Worm (Caenorhabditis elegans) whole organism, midembryonic: ENCODE measurements around the gene R148.7.

Experiments used
- T22C8.4 ChIP-seq: fragments of 200-800 bp; sonication (Bioruptor generic); IDR thresholded peaks from 2 replicates; pipeline ENCODE4 v1.3.6; 2022; ENCODE audit warnings: missing genetic modification characterization, missing compliant biosample characterization
- cog-1 ChIP-seq: sonication (generic microtip); optimal IDR thresholded peaks from 2 replicates; lab custom pipeline; 2016; ENCODE audit warnings: missing genetic modification characterization, missing compliant biosample characterization
- flt-1 ChIP-seq: fragments of 200-800 bp; sonication (Bioruptor generic); IDR thresholded peaks from 2 replicates; pipeline ENCODE4 v1.3.6; 2022; ENCODE audit warnings: missing genetic modification characterization, missing compliant biosample characterization
- klf-2 ChIP-seq: fragments of 200-800 bp; sonication (Bioruptor generic); conservative IDR thresholded peaks from 2 replicates; pipeline ENCODE4 v1.3.6; 2022; ENCODE audit warnings: missing genetic modification reagents, missing genetic modification characterization, missing compliant biosample characterization
- med-1 ChIP-seq: sonication (generic microtip); optimal IDR thresholded peaks from 2 replicates; lab custom pipeline; 2017; ENCODE audit warnings: missing genetic modification characterization, mild to moderate bottlenecking, missing compliant biosample characterization, antibody characterized with exemption, missing genetic modification reagents; ENCODE audit not compliant: insufficient read depth
- ref-1 ChIP-seq: fragments of 200-800 bp; sonication (Bioruptor generic); conservative IDR thresholded peaks from 2 replicates; pipeline ENCODE4 v1.3.6; 2022; ENCODE audit warnings: missing genetic modification reagents, missing genetic modification characterization, missing compliant biosample characterization
- tab-1 ChIP-seq: fragments of 200-800 bp; sonication (Bioruptor generic); IDR thresholded peaks from 2 replicates; pipeline ENCODE4 v1.3.6; 2022; ENCODE audit warnings: missing genetic modification characterization, missing compliant biosample characterization
- ztf-23 ChIP-seq: fragments of 200-800 bp; sonication (Bioruptor generic); IDR thresholded peaks from 2 replicates; pipeline ENCODE4 v1.3.6; 2022; ENCODE audit warnings: missing genetic modification reagents, missing genetic modification characterization, missing compliant biosample characterization
- ztf-29 ChIP-seq: fragments of 200-800 bp; sonication (Bioruptor generic); IDR thresholded peaks from 2 replicates; pipeline ENCODE4 v1.3.6; 2022; ENCODE audit warnings: missing genetic modification reagents, missing genetic modification characterization, missing compliant biosample characterization

R148.7 gene

ce11 chrIII:3198307-3198706, at the start of gene R148.7:
Gene R148.7 (minus strand): TSS chrIII:3198407.
- no peak for TF ChIP-seq tab-1 (GFP tag; lab: Robert Waterston, UW)
- no peak for TF ChIP-seq ztf-29 (GFP tag; lab: Robert Waterston, UW)
- no peak for TF ChIP-seq cog-1 (tag; lab: Kevin White, UChicago)
- TF ChIP-seq klf-2 (GFP tag; lab: Robert Waterston, UW), result no peak
- TF ChIP-seq med-1, result no peak
- TF ChIP-seq flt-1 (GFP tag; lab: Robert Waterston, UW), result no peak
- TF ChIP-seq ztf-23 (GFP tag; lab: Robert Waterston, UW), result no peak
- TF ChIP-seq T22C8.4 (GFP tag; lab: Robert Waterston, UW), result no peak
- TF ChIP-seq ref-1 (GFP tag; lab: Robert Waterston, UW), result no peak

- TF ChIP-seq T22C8.4 (GFP tag; lab: Robert Waterston, UW) (peak; percentile 87), med-1 (no peak)
Observed at ce11 chrIII:3242379-3242778, 44.2 kb upstream of the R148.7 start.

ce11 chrIII:3241943-3242342, 43.7 kb upstream of the R148.7 start:
- no peak for TF ChIP-seq ref-1 (GFP tag; lab: Robert Waterston, UW)
- TF ChIP-seq T22C8.4 (GFP tag; lab: Robert Waterston, UW), result peak; percentile 78

- no peak for TF ChIP-seq tab-1 (GFP tag; lab: Robert Waterston, UW)
- TF ChIP-seq T22C8.4 (GFP tag; lab: Robert Waterston, UW), result peak; percentile 74
- TF ChIP-seq ztf-23 (GFP tag; lab: Robert Waterston, UW), result no peak
- no peak for TF ChIP-seq ref-1 (GFP tag; lab: Robert Waterston, UW)
- TF ChIP-seq med-1, result no peak
- TF ChIP-seq ztf-29 (GFP tag; lab: Robert Waterston, UW), result no peak
- no peak for TF ChIP-seq klf-2 (GFP tag; lab: Robert Waterston, UW)
- no peak for TF ChIP-seq cog-1 (tag; lab: Kevin White, UChicago)
Observed at ce11 chrIII:3241361-3241760, 43.2 kb upstream of the R148.7 start.

DNA sequence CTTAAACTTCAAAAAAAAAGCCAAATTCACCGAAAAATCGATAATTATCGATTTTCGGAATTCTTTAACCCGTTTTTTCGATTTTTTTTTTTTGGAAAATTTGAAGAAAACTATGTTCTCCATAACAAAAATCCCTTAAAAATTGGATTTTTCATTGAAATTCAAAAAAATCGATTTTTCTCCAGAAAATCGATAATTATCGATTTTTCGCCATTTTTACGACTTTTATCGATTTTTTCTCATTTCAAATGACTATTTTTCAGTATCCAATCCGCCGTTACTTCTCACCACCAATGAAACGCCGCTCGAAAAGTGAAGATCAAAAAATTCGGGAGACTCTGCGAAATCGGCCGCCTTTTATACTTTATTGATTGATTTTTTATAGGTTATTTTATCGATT, 42.7 kb upstream of the R148.7 start:
- peak; percentile 71 for TF ChIP-seq T22C8.4 (GFP tag; lab: Robert Waterston, UW)
- no peak for TF ChIP-seq ztf-29 (GFP tag; lab: Robert Waterston, UW)

DNA sequence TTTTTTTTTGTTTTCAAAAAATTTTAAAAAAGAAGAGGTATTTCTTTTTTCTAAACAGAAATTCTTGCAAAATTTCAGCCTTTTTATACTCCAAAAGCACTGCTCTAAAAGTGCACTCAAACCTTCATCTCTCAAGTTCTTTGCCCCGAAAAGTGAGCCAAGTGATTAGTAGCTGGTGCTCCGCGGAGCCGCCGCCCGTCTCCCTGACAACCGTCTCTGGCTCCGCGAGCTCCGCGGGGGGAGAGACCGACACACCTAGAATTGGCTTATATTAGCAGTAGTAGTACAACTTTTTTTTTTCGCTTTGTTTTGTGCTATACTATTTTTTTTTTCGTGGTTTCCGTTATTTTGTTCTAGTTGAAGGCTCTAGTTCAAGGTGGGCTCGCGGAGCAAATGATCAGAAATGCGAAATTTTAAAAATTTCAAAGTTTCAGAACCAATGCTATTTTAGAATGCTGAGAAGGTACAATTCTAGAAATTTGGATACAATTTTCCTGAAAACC, 34.5 kb upstream of the R148.7 start, which contains the start of gene Y53G8AL.1:
Gene Y53G8AL.1, plus strand, starts transcription at position 453 of the 503 bp plus-strand sequence.
- TF ChIP-seq ztf-29 (GFP tag; lab: Robert Waterston, UW) (no peak), tab-1 (GFP tag; lab: Robert Waterston, UW) (no peak), flt-1 (GFP tag; lab: Robert Waterston, UW) (no peak), med-1 (no peak), ztf-23 (GFP tag; lab: Robert Waterston, UW) (no peak), ref-1 (GFP tag; lab: Robert Waterston, UW) (no peak), klf-2 (GFP tag; lab: Robert Waterston, UW) (no peak), cog-1 (tag; lab: Kevin White, UChicago) (no peak), T22C8.4 (GFP tag; lab: Robert Waterston, UW) (no peak)

- TF ChIP-seq cog-1 (tag; lab: Kevin White, UChicago), result no peak
- no peak for TF ChIP-seq med-1
- no peak for TF ChIP-seq flt-1 (GFP tag; lab: Robert Waterston, UW)
- no peak for TF ChIP-seq tab-1 (GFP tag; lab: Robert Waterston, UW)
- TF ChIP-seq ztf-23 (GFP tag; lab: Robert Waterston, UW), result no peak
- no peak for TF ChIP-seq ref-1 (GFP tag; lab: Robert Waterston, UW)
- TF ChIP-seq T22C8.4 (GFP tag; lab: Robert Waterston, UW), result no peak
- no peak for TF ChIP-seq ztf-29 (GFP tag; lab: Robert Waterston, UW)
- TF ChIP-seq klf-2 (GFP tag; lab: Robert Waterston, UW), result no peak
Observed at ce11 chrIII:3224102-3224501, 25.9 kb upstream of the R148.7 start.

DNA sequence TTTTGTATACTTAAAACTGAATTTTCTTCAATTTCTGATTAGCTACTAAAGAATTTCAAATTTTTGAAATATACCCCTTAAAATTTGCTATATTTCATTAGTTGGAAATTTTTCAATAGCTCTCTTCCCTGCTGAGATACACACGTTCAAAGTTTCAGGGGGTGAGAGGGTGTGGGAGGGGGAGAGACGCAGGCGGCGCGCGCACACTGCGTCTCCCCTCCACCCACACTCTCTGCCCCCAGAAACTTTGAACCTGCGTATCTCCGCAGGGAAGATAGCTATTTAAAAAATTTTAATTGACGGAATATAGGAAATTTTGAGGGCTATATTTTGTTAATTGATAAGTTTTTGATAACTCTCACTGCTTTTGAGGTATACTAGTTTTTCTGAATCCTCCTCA, 24.5 kb upstream of the R148.7 start:
- TF ChIP-seq ztf-29 (GFP tag; lab: Robert Waterston, UW) (no peak), ref-1 (GFP tag; lab: Robert Waterston, UW) (no peak), med-1 (no peak), cog-1 (tag; lab: Kevin White, UChicago) (no peak), ztf-23 (GFP tag; lab: Robert Waterston, UW) (no peak), tab-1 (GFP tag; lab: Robert Waterston, UW) (no peak), flt-1 (GFP tag; lab: Robert Waterston, UW) (no peak), T22C8.4 (GFP tag; lab: Robert Waterston, UW) (no peak), klf-2 (GFP tag; lab: Robert Waterston, UW) (no peak)

- TF ChIP-seq klf-2 (GFP tag; lab: Robert Waterston, UW) (no peak), ztf-23 (GFP tag; lab: Robert Waterston, UW) (no peak), cog-1 (tag; lab: Kevin White, UChicago) (no peak), ztf-29 (GFP tag; lab: Robert Waterston, UW) (no peak), flt-1 (GFP tag; lab: Robert Waterston, UW) (no peak), tab-1 (GFP tag; lab: Robert Waterston, UW) (no peak), med-1 (no peak), ref-1 (GFP tag; lab: Robert Waterston, UW) (no peak), T22C8.4 (GFP tag; lab: Robert Waterston, UW) (no peak)
Observed at ce11 chrIII:3220287-3220686, 22.1 kb upstream of the R148.7 start.

ce11 chrIII:3219050-3219449, 20.8 kb upstream of the R148.7 start, which contains the start of gene frm-8:
Gene frm-8 (minus strand): TSS chrIII:3219150.
- no peak for TF ChIP-seq flt-1 (GFP tag; lab: Robert Waterston, UW)
- TF ChIP-seq cog-1 (tag; lab: Kevin White, UChicago), result no peak
- no peak for TF ChIP-seq ref-1 (GFP tag; lab: Robert Waterston, UW)
- no peak for TF ChIP-seq ztf-29 (GFP tag; lab: Robert Waterston, UW)
- no peak for TF ChIP-seq tab-1 (GFP tag; lab: Robert Waterston, UW)
- TF ChIP-seq klf-2 (GFP tag; lab: Robert Waterston, UW), result no peak
- TF ChIP-seq ztf-23 (GFP tag; lab: Robert Waterston, UW), result no peak
